Worm (Caenorhabditis elegans) whole organism, early embryonic: ENCODE data around the gene Y39B6A.29.
A peak's percentile ranks its signal among the peaks of the same experiment; 100 is the strongest.

Source experiments
- B0310.2 ChIP-seq: sonication (generic microtip); optimal IDR thresholded peaks from 2 replicates; lab custom pipeline; 2016; ENCODE audit warnings: mild to moderate bottlenecking, missing genetic modification characterization, missing compliant biosample characterization
- F13C5.2 ChIP-seq: sonication (generic microtip); optimal IDR thresholded peaks from 2 replicates; lab custom pipeline; 2017; ENCODE audit warnings: mild to moderate bottlenecking, missing genetic modification characterization, inconsistent platforms, missing compliant biosample characterization
- aly-1 ChIP-seq: sonication (generic microtip); optimal IDR thresholded peaks from 2 replicates; lab custom pipeline; 2016; ENCODE audit warnings: missing genetic modification characterization, missing compliant biosample characterization
- ama-1 ChIP-seq: fragments of 150-350 bp; optimal IDR thresholded peaks from 2 replicates; lab custom pipeline; 2014
- ceh-13 ChIP-seq: fragments of 200-800 bp; sonication (Bioruptor generic); optimal IDR thresholded peaks from 2 replicates; lab custom pipeline; 2018; ENCODE audit warnings: mild to moderate bottlenecking, missing genetic modification characterization, missing compliant biosample characterization
- ceh-36 ChIP-seq: sonication (generic microtip); optimal IDR thresholded peaks from 2 replicates; lab custom pipeline; 2016; ENCODE audit warnings: missing genetic modification characterization, inconsistent platforms, missing compliant biosample characterization
- ets-7 ChIP-seq: sonication (generic microtip); optimal IDR thresholded peaks from 2 replicates; lab custom pipeline; 2016; ENCODE audit warnings: missing genotype, missing genetic modification characterization, missing compliant biosample characterization
- flt-1 ChIP-seq: fragments of 200-800 bp; sonication (Bioruptor generic); IDR thresholded peaks from 2 replicates; pipeline ENCODE4 v1.3.6; 2022; ENCODE audit warnings: missing genetic modification characterization, missing compliant biosample characterization
- hmbx-1 ChIP-seq: sonication (generic microtip); optimal IDR thresholded peaks from 2 replicates; lab custom pipeline; 2016; ENCODE audit warnings: mild to moderate bottlenecking, missing genetic modification characterization, missing compliant biosample characterization
- hmg-4 ChIP-seq: fragments of 200-800 bp; sonication (Bioruptor generic); optimal IDR thresholded peaks from 2 replicates; lab custom pipeline; 2018; ENCODE audit warnings: mild to moderate bottlenecking, missing genetic modification characterization, missing compliant biosample characterization
- hnd-1 ChIP-seq: sonication (generic microtip); optimal IDR thresholded peaks from 2 replicates; lab custom pipeline; 2016; ENCODE audit warnings: missing genetic modification characterization, missing compliant biosample characterization
- pes-1 ChIP-seq: fragments of 200-800 bp; sonication (Bioruptor generic); IDR thresholded peaks from 2 replicates; pipeline ENCODE4 v1.3.6; 2022; ENCODE audit warnings: missing genetic modification reagents, missing genetic modification characterization, missing compliant biosample characterization
- scrt-1 ChIP-seq: fragments of 200-800 bp; sonication (Bioruptor generic); IDR thresholded peaks from 2 replicates; pipeline ENCODE4 v1.3.6; 2022; ENCODE audit warnings: missing genetic modification characterization, missing compliant biosample characterization
- sea-1 ChIP-seq: fragments of 200-800 bp; sonication (Bioruptor generic); conservative IDR thresholded peaks from 2 replicates; pipeline ENCODE4 v1.3.6; 2022; ENCODE audit warnings: missing genetic modification characterization, missing compliant biosample characterization
- tbx-11 ChIP-seq: fragments of 200-800 bp; sonication (Bioruptor generic); IDR thresholded peaks from 2 replicates; pipeline ENCODE4 v1.3.6; 2022; ENCODE audit warnings: missing genetic modification characterization, missing compliant biosample characterization
- tbx-37 ChIP-seq: fragments of 200-800 bp; sonication (Bioruptor generic); conservative IDR thresholded peaks from 2 replicates; pipeline ENCODE4 v1.3.6; 2022; ENCODE audit warnings: missing genetic modification reagents, missing genetic modification characterization, missing compliant biosample characterization
- tra-4 ChIP-seq: sonication (generic microtip); optimal IDR thresholded peaks from 2 replicates; lab custom pipeline; 2017; ENCODE audit warnings: missing genetic modification characterization, missing compliant biosample characterization

Y39B6A.29 gene

DNA sequence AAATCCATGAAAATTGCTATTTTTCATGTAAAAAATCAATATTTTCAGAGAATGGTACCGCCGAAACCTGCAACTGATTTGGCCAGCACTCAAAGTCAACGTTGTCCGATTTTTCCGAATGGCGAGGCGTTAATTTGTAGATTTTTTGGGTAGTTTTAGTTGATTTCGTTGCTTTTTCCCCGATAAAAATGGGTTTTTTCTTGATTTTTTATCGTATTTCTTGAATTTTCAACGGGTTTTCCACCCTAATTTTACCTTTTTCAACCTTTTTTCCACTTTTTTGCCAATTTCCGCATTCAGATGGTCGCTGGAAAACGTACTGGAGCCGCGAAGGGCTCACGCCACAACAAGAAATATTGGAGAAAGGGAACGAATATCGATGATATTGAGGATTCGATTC is 22.9 kb downstream of the Y39B6A.29 start, which contains the start of gene Y39B6A.33:
Y39B6A.33 (plus strand) TSS at position 301 of the 400 bp plus-strand sequence.
- TF ChIP-seq hmg-4 (GFP tag; lab: Kevin White, UChicago) = no peak
- no peak for TF ChIP-seq tra-4
- TF ChIP-seq tbx-37 (GFP tag; lab: Robert Waterston, UW) = no peak
- TF ChIP-seq ceh-13 (GFP tag; lab: Kevin White, UChicago) = no peak
- TF ChIP-seq flt-1 (GFP tag; lab: Robert Waterston, UW) = no peak
- TF ChIP-seq F13C5.2 (tag; lab: Kevin White, UChicago) = no peak
- TF ChIP-seq scrt-1 = no peak
- TF ChIP-seq ets-7 (tag; lab: Kevin White, UChicago) = no peak

DNA sequence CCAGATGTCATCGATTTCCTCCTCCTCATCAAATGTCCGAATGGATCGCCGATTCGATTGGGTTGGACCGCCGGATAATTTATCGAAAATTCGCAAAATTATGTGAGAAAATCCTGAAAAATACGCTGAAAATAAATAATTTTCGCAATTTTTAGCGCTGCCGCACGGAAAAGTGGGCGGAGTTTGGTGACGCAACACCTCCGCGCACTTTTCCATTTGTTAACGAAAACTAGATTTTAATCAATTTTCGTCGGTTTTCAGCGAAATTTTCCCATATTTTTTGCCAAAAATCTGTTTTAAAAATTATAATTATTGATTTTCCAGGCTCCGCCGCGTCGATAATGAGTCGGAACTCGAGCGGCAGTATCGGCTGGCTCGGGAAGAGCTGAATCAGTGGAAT is 23.6 kb downstream of the Y39B6A.29 start, which contains the start of gene Y39B6A.34:
Y39B6A.34 (plus strand) TSS at position 3 of the 400 bp plus-strand sequence.
- TF ChIP-seq aly-1 (no peak), pes-1 (peak; percentile 59; the same call in 1 of the 2 replicates)

DNA sequence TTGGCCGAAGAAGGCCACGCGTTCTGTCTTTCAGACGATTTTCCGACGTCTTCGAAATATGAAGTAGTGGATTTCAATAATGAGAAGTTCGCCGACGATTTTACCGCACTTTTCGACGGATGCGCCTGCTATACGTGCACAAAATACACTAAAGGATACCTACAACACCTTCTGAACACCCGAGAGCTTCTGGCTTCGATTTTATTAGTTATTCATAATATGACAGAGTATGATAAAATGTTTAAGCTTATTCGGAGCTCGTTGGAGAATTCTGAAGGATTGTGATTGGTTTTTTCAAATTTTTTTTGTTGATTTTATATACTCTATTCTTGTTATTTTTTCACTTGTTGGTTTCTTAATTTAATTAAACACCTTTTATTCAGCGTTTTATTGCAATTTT is 24.0 kb downstream of the Y39B6A.29 start:
- no peak for TF ChIP-seq ceh-36 (tag; lab: Kevin White, UChicago)
- no peak for TF ChIP-seq hmbx-1 (tag; lab: Kevin White, UChicago)
- no peak for TF ChIP-seq hnd-1 (tag; lab: Kevin White, UChicago)
- TF ChIP-seq B0310.2 (tag; lab: Kevin White, UChicago) = no peak
- TF ChIP-seq tra-4 = no peak
- TF ChIP-seq pes-1 = no peak
- TF ChIP-seq sea-1 (GFP tag; lab: Robert Waterston, UW) = no peak
- no peak for TF ChIP-seq aly-1
- no peak for TF ChIP-seq tbx-37 (GFP tag; lab: Robert Waterston, UW)
- no peak for TF ChIP-seq tbx-11 (GFP tag; lab: Robert Waterston, UW)
- TF ChIP-seq ets-7 (tag; lab: Kevin White, UChicago) = no peak
- TF ChIP-seq ceh-13 (GFP tag; lab: Kevin White, UChicago) = no peak
- TF ChIP-seq F13C5.2 (tag; lab: Kevin White, UChicago) = no peak
- no peak for TF ChIP-seq flt-1 (GFP tag; lab: Robert Waterston, UW)
- TF ChIP-seq ama-1 (lab: Kevin White, UChicago) = no peak
- no peak for TF ChIP-seq scrt-1
- no peak for TF ChIP-seq hmg-4 (GFP tag; lab: Kevin White, UChicago)

DNA sequence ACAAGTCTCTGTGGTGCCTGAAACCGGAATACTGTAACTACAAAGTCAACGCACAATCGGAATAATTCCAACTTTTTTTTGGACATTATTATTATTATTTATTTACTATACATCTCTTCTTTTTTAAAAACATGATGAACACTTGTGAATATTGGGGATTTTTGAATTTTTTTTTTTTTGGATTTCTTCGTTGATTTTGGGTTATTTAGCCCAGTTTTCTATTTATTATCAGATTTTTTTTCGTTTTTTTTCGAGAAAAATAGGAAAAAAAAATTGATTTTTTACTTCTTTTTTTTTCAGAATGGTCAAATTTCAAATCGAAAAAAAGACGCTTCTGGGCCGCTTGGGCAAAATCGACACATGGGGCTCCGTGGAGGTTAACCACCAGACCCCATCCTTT is 26.5 kb downstream of the Y39B6A.29 start, which contains the start of gene tgt-2:
tgt-2 (plus strand) TSS at position 301 of the 400 bp plus-strand sequence.
- TF ChIP-seq F13C5.2 (tag; lab: Kevin White, UChicago) = no peak
- no peak for TF ChIP-seq tbx-37 (GFP tag; lab: Robert Waterston, UW)
- no peak for TF ChIP-seq pes-1
- TF ChIP-seq hmg-4 (GFP tag; lab: Kevin White, UChicago) = no peak
- TF ChIP-seq B0310.2 (tag; lab: Kevin White, UChicago) = no peak

DNA sequence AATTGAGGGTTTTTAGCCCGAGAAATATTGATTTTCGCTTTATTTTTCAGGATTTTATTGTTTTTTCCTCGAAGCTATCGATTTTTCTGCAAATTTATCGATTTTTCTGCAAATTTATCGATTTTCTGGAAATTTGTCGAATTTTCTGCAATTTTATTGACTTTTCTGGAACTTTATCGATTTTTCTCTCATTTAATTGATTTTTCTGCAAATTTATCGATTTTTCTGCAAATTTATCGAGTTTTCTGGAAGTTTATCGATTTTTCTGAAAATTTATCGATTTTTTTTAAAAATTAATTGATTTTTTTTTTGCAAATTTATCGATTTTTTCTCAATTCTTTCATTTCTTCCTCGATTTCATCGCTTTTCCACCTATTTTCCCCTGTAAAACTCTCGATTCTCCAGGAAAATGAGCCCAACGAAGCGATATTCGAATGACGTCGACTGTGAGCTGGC is 31.0 kb downstream of the Y39B6A.29 start, which contains the start of gene gtf-2F2:
gtf-2F2 (plus strand) TSS at position 406 of the 456 bp plus-strand sequence.
- TF ChIP-seq flt-1 (GFP tag; lab: Robert Waterston, UW) (no peak), aly-1 (no peak), hmg-4 (GFP tag; lab: Kevin White, UChicago) (no peak), ceh-13 (GFP tag; lab: Kevin White, UChicago) (no peak), hnd-1 (tag; lab: Kevin White, UChicago) (no peak), tbx-11 (GFP tag; lab: Robert Waterston, UW) (no peak), B0310.2 (tag; lab: Kevin White, UChicago) (no peak), F13C5.2 (tag; lab: Kevin White, UChicago) (no peak), ama-1 (lab: Kevin White, UChicago) (no peak)

DNA sequence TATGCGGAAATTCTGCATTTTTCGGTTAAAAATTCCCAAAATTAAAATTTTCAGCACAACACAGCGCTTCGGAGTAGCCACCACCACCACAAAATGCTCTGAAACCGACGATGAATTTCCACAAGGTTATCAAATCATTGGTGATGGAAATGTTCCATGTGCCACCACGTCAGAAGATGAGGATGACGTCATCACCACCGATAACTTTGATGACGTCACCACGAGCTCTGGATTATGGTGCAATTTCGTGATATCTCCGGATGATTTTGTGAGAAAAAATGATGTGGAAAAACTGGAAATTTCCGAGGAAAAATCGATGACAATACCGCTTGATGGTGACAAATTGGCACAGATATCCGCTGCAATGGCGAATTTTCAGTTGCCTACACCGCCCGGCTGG is 31.6 kb downstream of the Y39B6A.29 start:
- no peak for TF ChIP-seq tbx-11 (GFP tag; lab: Robert Waterston, UW)
- TF ChIP-seq F13C5.2 (tag; lab: Kevin White, UChicago) = no peak
- TF ChIP-seq pes-1 = no peak
- TF ChIP-seq hmbx-1 (tag; lab: Kevin White, UChicago) = no peak
- no peak for TF ChIP-seq ets-7 (tag; lab: Kevin White, UChicago)
- no peak for TF ChIP-seq B0310.2 (tag; lab: Kevin White, UChicago)
- TF ChIP-seq ceh-13 (GFP tag; lab: Kevin White, UChicago) = no peak
- TF ChIP-seq flt-1 (GFP tag; lab: Robert Waterston, UW) = no peak
- TF ChIP-seq sea-1 (GFP tag; lab: Robert Waterston, UW) = no peak
- no peak for TF ChIP-seq tbx-37 (GFP tag; lab: Robert Waterston, UW)
- no peak for TF ChIP-seq hmg-4 (GFP tag; lab: Kevin White, UChicago)
- no peak for TF ChIP-seq tra-4
- no peak for TF ChIP-seq aly-1
- TF ChIP-seq ama-1 (lab: Kevin White, UChicago) = no peak
- TF ChIP-seq ceh-36 (tag; lab: Kevin White, UChicago) = no peak
- TF ChIP-seq scrt-1 = no peak
- TF ChIP-seq hnd-1 (tag; lab: Kevin White, UChicago) = no peak

DNA sequence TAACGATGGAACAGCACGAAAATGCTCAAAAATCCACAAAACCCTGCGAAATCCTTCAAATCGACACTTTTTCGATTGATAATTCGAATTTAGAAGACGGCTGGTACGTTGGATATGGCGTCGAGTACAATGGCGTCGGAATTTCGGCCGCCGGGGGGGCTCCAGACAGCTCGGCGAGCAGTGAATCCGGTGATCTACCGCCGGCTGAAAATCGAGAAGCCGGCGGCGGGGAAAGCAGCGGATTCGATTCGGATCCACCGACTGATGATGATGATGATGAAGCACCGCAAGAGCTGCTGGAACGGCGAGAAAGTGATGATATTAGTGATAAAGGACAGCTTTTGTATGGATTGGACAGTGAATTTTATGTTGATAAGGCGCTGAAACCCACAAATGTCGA is 33.6 kb downstream of the Y39B6A.29 start:
- TF ChIP-seq F13C5.2 (tag; lab: Kevin White, UChicago) (no peak), tbx-37 (GFP tag; lab: Robert Waterston, UW) (no peak), hmg-4 (GFP tag; lab: Kevin White, UChicago) (no peak), pes-1 (no peak), tbx-11 (GFP tag; lab: Robert Waterston, UW) (no peak), sea-1 (GFP tag; lab: Robert Waterston, UW) (no peak), aly-1 (no peak), ceh-36 (tag; lab: Kevin White, UChicago) (no peak), B0310.2 (tag; lab: Kevin White, UChicago) (no peak), scrt-1 (no peak), hnd-1 (tag; lab: Kevin White, UChicago) (no peak), hmbx-1 (tag; lab: Kevin White, UChicago) (no peak), tra-4 (no peak), ama-1 (lab: Kevin White, UChicago) (no peak), ets-7 (tag; lab: Kevin White, UChicago) (no peak), flt-1 (GFP tag; lab: Robert Waterston, UW) (no peak), ceh-13 (GFP tag; lab: Kevin White, UChicago) (no peak)
